Worm (Caenorhabditis elegans) whole organism, L3 larva: ENCODE data around the gene R160.13.

Experiments used
- snpc-4 ChIP-seq: fragments of 150-350 bp; optimal IDR thresholded peaks from 2 replicates; lab custom pipeline; 2014; ENCODE audit warnings: missing biosample characterization, missing genetic modification characterization
- unc-62 ChIP-seq: fragments of 150-350 bp; sonication (generic microtip); optimal IDR thresholded peaks from 4 replicates; lab custom pipeline; 2014; ENCODE audit warnings: missing biosample characterization, missing genetic modification reagents, missing genetic modification characterization

DNA sequence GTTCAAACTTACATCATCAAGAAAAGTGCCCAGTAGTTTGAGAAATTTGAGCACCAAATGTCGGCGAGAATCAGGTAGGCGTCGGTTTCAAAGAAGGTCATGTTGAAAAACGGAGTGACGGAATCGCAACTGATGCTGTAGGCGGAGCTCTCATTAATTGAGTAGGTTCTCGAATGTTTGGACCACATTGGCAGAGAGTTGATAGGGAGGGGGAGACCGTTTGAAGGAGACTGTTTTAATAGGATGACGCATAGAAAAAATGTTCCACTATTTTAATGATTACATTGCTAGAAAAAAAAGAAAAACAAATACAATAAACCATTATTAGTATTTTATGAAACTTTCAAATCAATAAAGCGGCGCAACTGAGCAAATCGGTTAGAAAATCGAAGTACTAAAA lies 8.1 kb downstream of the R160.13 start, which contains the start of gene F14H12.17:
- TF ChIP-seq snpc-4 (tag; lab: Kevin White, UChicago) (no peak), unc-62 (GFP tag; lab: Kevin White, UChicago) (no peak)
